Worm (Caenorhabditis elegans): Measurements from ENCODE around the gene C05C12.6.
"Not testable (repeated sequence)": the region's sequence is repeated elsewhere in the genome, so short reads cannot be mapped to it uniquely, and the experiment has no call there.

C05C12.6 gene

ce11 chrIV:11229013-11229412, 12.3 kb downstream of the C05C12.6 start:
- no peak for TF ChIP-seq attf-4 (tag; optimal IDR thresholded peaks at IDR 0.05)
- TF ChIP-seq mxl-2 (GFP tag; conservative IDR thresholded peaks at IDR 0.05) = no peak
- no peak for TF ChIP-seq nhr-111 (GFP tag; optimal IDR thresholded peaks at IDR 0.05)
- TF ChIP-seq php-3 (GFP tag; IDR thresholded peaks at IDR 0.05) = peak; percentile 80; the same call in 1 of the 2 replicates
- no peak for TF ChIP-seq daf-16 (GFP tag; optimal IDR thresholded peaks at IDR 0.05)
- peak; percentile 56 for TF ChIP-seq daf-16 (tag; optimal IDR thresholded peaks at IDR 0.05)

- TF ChIP-seq daf-8 (GFP tag; IDR thresholded peaks at IDR 0.05) = no peak
- peak; percentile 55 for TF ChIP-seq mep-1 (tag; optimal IDR thresholded peaks at IDR 0.05)
- TF ChIP-seq aha-1 (tag) = peak; percentile 15
Measured at ce11 chrIV:11226545-11226944, 14.7 kb downstream of the C05C12.6 start.

- TF ChIP-seq hlh-11 (tag; optimal IDR thresholded peaks at IDR 0.05) (peak; percentile 7), set-16 (GFP tag; IDR thresholded peaks at IDR 0.05) (peak; percentile 99), T26A8.4 (GFP tag; IDR thresholded peaks at IDR 0.05) (peak; percentile 61; the same call in 1 of the 2 replicates), madf-5 (GFP tag; IDR thresholded peaks at IDR 0.05) (peak in 1 of 2 experiments; percentile 92; a peak in 2 of 4 replicates), egl-43 (GFP tag; IDR thresholded peaks at IDR 0.05) (peak; percentile 66; the same call in 1 of the 2 replicates), pha-4 (GFP tag; IDR thresholded peaks at IDR 0.05) (peak; percentile 22; the same call in 1 of the 2 replicates), snpc-1.2 (GFP tag; IDR thresholded peaks at IDR 0.05) (peak; percentile 31; the same call in 1 of the 2 replicates)
- TF ChIP-seq pha-4 (tag; optimal IDR thresholded peaks at IDR 0.05) = not testable (repeated sequence)
Measured at ce11 chrIV:11225715-11226475, 15.4 kb downstream of the C05C12.6 start.

DNA sequence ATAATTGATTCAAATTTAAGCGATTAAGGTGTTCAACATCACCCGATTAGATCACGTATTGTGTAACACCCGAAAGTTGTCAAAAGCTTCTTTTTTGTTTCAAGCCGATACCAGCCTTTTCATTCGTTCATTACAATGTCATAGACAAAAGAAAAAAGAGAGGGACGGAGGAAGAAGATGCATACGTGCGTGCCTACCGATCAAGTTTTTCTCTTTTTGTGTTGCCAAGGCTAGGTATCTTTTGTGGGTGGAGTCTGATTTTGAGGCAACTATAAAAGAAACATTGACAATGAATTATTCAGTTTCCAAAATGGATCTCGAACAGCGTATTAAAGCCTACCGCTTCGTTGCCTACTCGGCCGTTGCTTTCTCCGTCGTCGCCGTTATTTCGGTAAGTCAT, 16.1 kb downstream of the C05C12.6 start, which contains the start of gene col-125:
Gene col-125 (plus strand): TSS at position 301 of the 400 bp plus-strand sequence.
- TF ChIP-seq aha-1 (tag) (peak; percentile 23), ama-1 (optimal IDR thresholded peaks at IDR 0.05) (peak; percentile 28), ces-1 (GFP tag; optimal IDR thresholded peaks at IDR 0.05) (no peak)

- TF ChIP-seq hmg-1.1 (GFP tag; IDR thresholded peaks at IDR 0.05) (no peak), nhr-10 (tag; optimal IDR thresholded peaks at IDR 0.05) (no peak), pha-4 (GFP tag; IDR thresholded peaks at IDR 0.05) (no peak), pha-4 (tag; optimal IDR thresholded peaks at IDR 0.05) (no peak), spr-3 (GFP tag; optimal IDR thresholded peaks at IDR 0.05) (no peak), zip-11 (GFP tag; IDR thresholded peaks at IDR 0.05) (no peak), Y48G9A.11 (GFP tag; IDR thresholded peaks at IDR 0.05) (no peak), mdl-1 (tag; optimal IDR thresholded peaks at IDR 0.05) (no peak), nhr-76 (tag; optimal IDR thresholded peaks at IDR 0.05) (no peak), nhr-237 (tag; optimal IDR thresholded peaks at IDR 0.05) (no peak), zfp-3 (GFP tag; conservative IDR thresholded peaks at IDR 0.05) (no peak)
Measured at ce11 chrIV:11223878-11224277, 17.4 kb downstream of the C05C12.6 start, which contains the start of gene C29F4.3. C29F4.3 (minus strand) TSS chrIV:11223978.

DNA sequence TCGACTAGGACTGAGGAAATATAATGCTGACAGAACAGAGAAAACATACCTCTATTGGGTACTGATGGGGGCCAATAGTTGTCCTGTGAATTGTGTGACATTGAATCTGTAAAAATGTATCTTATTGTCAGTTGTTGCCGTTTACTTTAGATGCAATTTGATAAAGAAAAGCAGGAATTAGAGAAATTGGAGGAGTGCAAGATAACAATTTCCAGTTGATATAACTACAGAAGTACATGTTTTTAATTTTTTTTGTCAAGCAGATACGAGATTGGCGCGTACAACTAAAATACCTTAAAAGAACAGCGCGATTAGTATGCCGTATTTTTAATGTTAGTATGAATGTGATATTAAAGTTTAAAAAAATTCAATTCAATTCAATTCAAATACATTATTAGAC, 23.2 kb downstream of the C05C12.6 start, which contains the start of gene zip-6:
Gene zip-6 (minus strand): TSS at position 101 of the 400 bp plus-strand sequence.
- TF ChIP-seq aha-1 (tag) (no peak), unc-62 (GFP tag; optimal IDR thresholded peaks at IDR 0.05 in 1 of 2) (peak in 1 of 2 experiments; percentile 53), unc-62 (tag; optimal IDR thresholded peaks at IDR 0.05) (no peak)
